Worm (Caenorhabditis elegans): ENCODE measurements around the gene T28D9.1.

ce11 chrII:6497137-6497536 lies 4.9 kb downstream of the T28D9.1 start:
- no peak for TF ChIP-seq nhr-11 (tag; optimal IDR thresholded peaks at IDR 0.05)
- no peak for TF ChIP-seq ceh-82 (tag; optimal IDR thresholded peaks at IDR 0.05)
- no peak for TF ChIP-seq ama-1 (optimal IDR thresholded peaks at IDR 0.05)
- TF ChIP-seq ceh-16 (tag; optimal IDR thresholded peaks at IDR 0.05) = no peak
- TF ChIP-seq aly-2 (tag; optimal IDR thresholded peaks at IDR 0.05) = no peak
- TF ChIP-seq mdl-1 (tag; optimal IDR thresholded peaks at IDR 0.05) = no peak
- TF ChIP-seq unc-62 (GFP tag; optimal IDR thresholded peaks at IDR 0.05) = no peak

All from whole organism, L3 larva.